Worm (Caenorhabditis elegans): Measurements from ENCODE around the gene ech-4.

- TF ChIP-seq ama-1 (optimal IDR thresholded peaks at IDR 0.05) (no peak), pqm-1 (tag; optimal IDR thresholded peaks at IDR 0.05) (peak; percentile 67), ceh-19 (GFP tag; optimal IDR thresholded peaks at IDR 0.05) (peak; percentile 92)
These were observed 19.2 kb downstream of the ech-4 start for ce11 chrII:10840067-10840466.

All from whole organism, late embryonic.